Fruit fly (Drosophila melanogaster): Measurements from ENCODE around the gene TyrR.
A peak's percentile ranks its signal among the peaks of the same experiment; 100 is the strongest.

TyrR gene

DNA sequence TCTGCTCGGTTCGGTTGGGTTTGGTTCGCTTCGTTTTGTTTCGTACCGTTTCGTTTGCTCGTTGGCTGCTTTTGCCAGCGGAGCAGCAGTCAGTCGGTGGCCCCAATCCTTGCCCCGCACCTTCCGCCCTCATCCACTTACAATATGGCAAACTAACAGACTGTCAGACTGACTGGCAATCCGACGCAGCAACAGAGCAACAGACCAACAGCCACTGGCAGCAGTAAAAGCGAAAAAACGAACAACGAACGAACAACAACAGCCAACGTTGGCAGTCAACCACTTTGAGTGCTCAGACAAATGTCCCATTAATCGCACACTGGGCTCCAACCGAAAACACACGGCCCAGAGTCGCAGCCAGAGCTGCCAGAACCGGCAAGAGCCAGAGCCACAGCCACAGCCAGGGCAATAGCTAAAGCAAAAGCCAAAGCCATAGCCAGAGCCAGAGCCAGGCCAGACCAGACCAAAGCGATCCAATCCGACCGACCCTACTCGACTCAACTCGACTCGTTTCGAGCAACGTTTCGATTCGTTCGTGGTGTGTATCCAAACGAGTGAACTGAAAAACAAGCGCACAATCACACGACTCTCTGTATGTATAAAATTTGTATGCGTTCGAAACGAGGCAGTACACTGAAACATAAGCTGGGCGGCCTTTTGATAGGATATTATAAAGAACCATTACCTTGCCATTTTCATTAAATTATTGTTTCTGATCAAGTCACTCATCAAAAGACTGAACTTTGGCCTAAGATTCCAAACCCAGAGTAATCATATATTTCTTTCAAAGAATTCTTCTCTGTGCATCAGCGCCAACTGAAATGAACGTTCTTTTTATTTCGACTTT, 59.1 kb downstream of the TyrR start (continued):
- peak; percentile 98 for TF ChIP-seq dimm (GFP tag; IDR thresholded peaks at IDR 0.05)
- no peak for TF ChIP-seq hth (optimal IDR thresholded peaks at IDR 0.05)
- TF ChIP-seq Chrac-16 (GFP tag; optimal IDR thresholded peaks at IDR 0.05) = peak; percentile 99
- peak; percentile 99 for TF ChIP-seq kay (GFP tag; optimal IDR thresholded peaks at IDR 0.05)
- TF ChIP-seq Vsx1 (GFP tag; optimal IDR thresholded peaks at IDR 0.05) = peak; percentile 98
- peak; percentile 97 for TF ChIP-seq CG13424 (tag; optimal IDR thresholded peaks at IDR 0.05)
- peak; percentile 99 for TF ChIP-seq Six4 (GFP tag; optimal IDR thresholded peaks at IDR 0.05)
- TF ChIP-seq CG10654 (GFP tag; optimal IDR thresholded peaks at IDR 0.05) = peak; percentile 99
- no peak for TF ChIP-seq CG2129 (GFP tag; IDR thresholded peaks at IDR 0.05; ENCODE audit: partially characterized antibody)
- peak; percentile 99 for TF ChIP-seq ranshi (GFP tag; IDR thresholded peaks at IDR 0.05)
- TF ChIP-seq CG7372 (GFP tag; IDR thresholded peaks at IDR 0.05) = peak; percentile 98
- TF ChIP-seq CG17568 (GFP tag; optimal IDR thresholded peaks at IDR 0.05) = peak; percentile 98
- TF ChIP-seq dpn (GFP tag; optimal IDR thresholded peaks at IDR 0.05) = peak; percentile 99
- peak; percentile 99 for TF ChIP-seq cato (GFP tag; optimal IDR thresholded peaks at IDR 0.05; ENCODE audit: borderline replicate concordance)
- TF ChIP-seq CG15011 (GFP tag; optimal IDR thresholded peaks at IDR 0.05) = peak; percentile 98
- peak; percentile 92 for TF ChIP-seq CG14965 (GFP tag; optimal IDR thresholded peaks at IDR 0.05; ENCODE audit: borderline replicate concordance)
- TF ChIP-seq chm (GFP tag; IDR thresholded peaks at IDR 0.05) = peak; percentile 99
- TF ChIP-seq Hmx (GFP tag; optimal IDR thresholded peaks at IDR 0.05) = peak; percentile 94
- peak; percentile 93 for TF ChIP-seq CG10274 (GFP tag; optimal IDR thresholded peaks at IDR 0.05)
- TF ChIP-seq onecut (GFP tag; IDR thresholded peaks at IDR 0.05) = peak; percentile 97
- peak; percentile 99 for TF ChIP-seq CG2712 (tag; optimal IDR thresholded peaks at IDR 0.05)
- TF ChIP-seq ash1 (GFP tag; optimal IDR thresholded peaks at IDR 0.05) = peak; percentile 80
- peak; percentile 99 for TF ChIP-seq oc (tag; optimal IDR thresholded peaks at IDR 0.05)
- TF ChIP-seq CG18011 (GFP tag; optimal IDR thresholded peaks at IDR 0.05) = peak; percentile 93
- TF ChIP-seq E2f1 (GFP tag; IDR thresholded peaks at IDR 0.05) = peak; percentile 99
- peak; percentile 92 for TF ChIP-seq CG34376 (GFP tag; optimal IDR thresholded peaks at IDR 0.05)
- TF ChIP-seq gce (GFP tag; IDR thresholded peaks at IDR 0.05) = peak; percentile 99
- peak; percentile 99 for TF ChIP-seq Atf3 (GFP tag; optimal IDR thresholded peaks at IDR 0.05)
- TF ChIP-seq CG18476 (GFP tag; optimal IDR thresholded peaks at IDR 0.05) = peak; percentile 98
- TF ChIP-seq CG1792 (GFP tag; optimal IDR thresholded peaks at IDR 0.05) = peak; percentile 98
- peak; percentile 98 for TF ChIP-seq Ravus (GFP tag; IDR thresholded peaks at IDR 0.05)
- no peak for TF ChIP-seq usp (GFP tag; optimal IDR thresholded peaks at IDR 0.05)
- peak; percentile 95 for TF ChIP-seq CG4707 (GFP tag; optimal IDR thresholded peaks at IDR 0.05)
- TF ChIP-seq CG12219 (GFP tag; optimal IDR thresholded peaks at IDR 0.05) = peak; percentile 99
- peak; percentile 99 for TF ChIP-seq sim (GFP tag; IDR thresholded peaks at IDR 0.05)
- TF ChIP-seq Hsf (GFP tag; optimal IDR thresholded peaks at IDR 0.05) = peak; percentile 99
- peak; percentile 99 for TF ChIP-seq slbo (GFP tag; IDR thresholded peaks at IDR 0.05)
- TF ChIP-seq Side (GFP tag; optimal IDR thresholded peaks at IDR 0.05) = peak; percentile 99
- TF ChIP-seq CG11398 (GFP tag; optimal IDR thresholded peaks at IDR 0.05) = peak; percentile 98
- peak; percentile 96 for TF ChIP-seq CG7357 (GFP tag; IDR thresholded peaks at IDR 0.05)
- peak; percentile 99 for TF ChIP-seq CG1647 (GFP tag; optimal IDR thresholded peaks at IDR 0.05)
- TF ChIP-seq jumu (GFP tag; optimal IDR thresholded peaks at IDR 0.05) = peak; percentile 99
- TF ChIP-seq CoRest (tag; optimal IDR thresholded peaks at IDR 0.05) = peak; percentile 99
- TF ChIP-seq HLH4C (GFP tag; IDR thresholded peaks at IDR 0.05; ENCODE audit: partially characterized antibody) = no peak
- TF ChIP-seq da (GFP tag; optimal IDR thresholded peaks at IDR 0.05) = peak; percentile 99
- peak; percentile 99 for TF ChIP-seq danr (GFP tag; IDR thresholded peaks at IDR 0.05)
- TF ChIP-seq CG7271 (tag; optimal IDR thresholded peaks at IDR 0.05) = peak; percentile 91
- TF ChIP-seq CG5180 (GFP tag; optimal IDR thresholded peaks at IDR 0.05) = peak; percentile 97
- TF ChIP-seq CG18619 (GFP tag; optimal IDR thresholded peaks at IDR 0.05) = peak; percentile 99

Measured in whole organism, embryonic.